Fruit fly (Drosophila melanogaster): ENCODE measurements around the gene OXA1L.
A peak's percentile ranks its signal among the peaks of the same experiment; 100 is the strongest.

OXA1L gene

DNA sequence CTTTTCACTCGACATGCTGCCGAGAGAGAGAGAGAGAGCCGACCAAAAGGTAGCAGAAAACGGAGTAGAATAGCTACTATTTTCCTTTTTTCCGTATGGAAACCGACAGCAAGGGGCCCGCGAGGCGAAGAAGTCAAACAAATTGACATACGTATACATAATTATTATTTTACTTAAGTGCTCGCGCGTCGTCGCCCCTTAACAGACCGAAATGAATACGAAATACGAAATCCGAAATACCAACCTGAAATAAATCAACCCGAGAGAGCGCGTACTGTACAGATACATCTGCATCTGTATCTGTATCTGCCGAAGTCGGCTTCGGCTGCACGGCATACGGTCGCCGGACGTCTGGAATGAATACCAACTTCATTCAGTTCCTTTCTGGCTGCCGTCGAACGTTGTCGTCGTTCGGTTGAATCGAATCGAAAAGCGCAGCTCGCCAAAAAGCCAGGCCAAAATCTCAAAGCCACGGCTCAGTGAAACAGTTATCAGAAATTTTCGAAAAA lies 28.7 kb downstream of the OXA1L start (continued):
- TF ChIP-seq CG9817 (tag; optimal IDR thresholded peaks at IDR 0.05) = no peak
- 0 out of 2 replicates have a peak, but pooled peaks have one; percentile 38 for TF ChIP-seq stc (GFP tag; IDR thresholded peaks at IDR 0.05)
- TF ChIP-seq chinmo (GFP tag; IDR thresholded peaks at IDR 0.05; ENCODE audit: partially characterized antibody) = peak; percentile 98
- peak; percentile 41; the same call in 1 of the 3 replicates for TF ChIP-seq dysf (GFP tag; IDR thresholded peaks at IDR 0.05)
- peak; percentile 10 to 25 for TF ChIP-seq bsh (GFP tag; optimal IDR thresholded peaks at IDR 0.05)
- no peak for TF ChIP-seq crc (GFP tag; optimal IDR thresholded peaks at IDR 0.05)
- no peak for TF ChIP-seq dan (GFP tag; IDR thresholded peaks at IDR 0.05)
- TF ChIP-seq mirr (GFP tag; optimal IDR thresholded peaks at IDR 0.05) = peak; percentile 83
- peak; percentile 6 for TF ChIP-seq Camta (GFP tag; optimal IDR thresholded peaks at IDR 0.05)
- TF ChIP-seq wek (GFP tag; optimal IDR thresholded peaks at IDR 0.05) = no peak
- TF ChIP-seq sd (tag; optimal IDR thresholded peaks at IDR 0.05) = peak; percentile 97
- no peak for TF ChIP-seq CG9609 (GFP tag; optimal IDR thresholded peaks at IDR 0.05)
- TF ChIP-seq CG14441 (GFP tag; IDR thresholded peaks at IDR 0.05) = 0 out of 2 replicates have a peak, but pooled peaks have one; percentile 8
- TF ChIP-seq CG10366 (GFP tag; IDR thresholded peaks at IDR 0.05) = no peak
- no peak for TF ChIP-seq insv (GFP tag; optimal IDR thresholded peaks at IDR 0.05)
- TF ChIP-seq CG15011 (GFP tag; optimal IDR thresholded peaks at IDR 0.05) = peak; percentile 19
- TF ChIP-seq Eip74EF (GFP tag; optimal IDR thresholded peaks at IDR 0.05) = no peak
- no peak for TF ChIP-seq gfzf (GFP tag; optimal IDR thresholded peaks at IDR 0.05)
- peak; percentile 21; the same call in 1 of the 2 replicates for TF ChIP-seq CG14014 (GFP tag; IDR thresholded peaks at IDR 0.05)
- TF ChIP-seq gce (GFP tag; IDR thresholded peaks at IDR 0.05) = peak; percentile 69; the same call in 1 of the 3 replicates
- peak; percentile 76 for TF ChIP-seq ash1 (GFP tag; optimal IDR thresholded peaks at IDR 0.05)
- no peak for TF ChIP-seq tup (GFP tag; optimal IDR thresholded peaks at IDR 0.05)
- peak; percentile 43 for TF ChIP-seq Fer3 (tag; optimal IDR thresholded peaks at IDR 0.05)
- peak; percentile 22 for TF ChIP-seq pfk (GFP tag; optimal IDR thresholded peaks at IDR 0.05)
- TF ChIP-seq CG11456 (GFP tag; IDR thresholded peaks at IDR 0.05) = peak; percentile 63; the same call in 2 of the 3 replicates
- peak; percentile 87 for TF ChIP-seq nerfin-1 (tag; optimal IDR thresholded peaks at IDR 0.05)
- no peak for TF ChIP-seq CG10959 (GFP tag; IDR thresholded peaks at IDR 0.05)
- no peak for TF ChIP-seq Nf-YB (GFP tag; optimal IDR thresholded peaks at IDR 0.05)
- TF ChIP-seq pita (GFP tag; optimal IDR thresholded peaks at IDR 0.05) = no peak
- TF ChIP-seq lab (GFP tag; optimal IDR thresholded peaks at IDR 0.05) = peak; percentile 73
- peak; percentile 40 for TF ChIP-seq CG12659 (GFP tag; optimal IDR thresholded peaks at IDR 0.05)
- no peak for TF ChIP-seq dm (GFP tag; optimal IDR thresholded peaks at IDR 0.05)
- peak; percentile 41; the same call in 1 of the 2 replicates for TF ChIP-seq sob (GFP tag; IDR thresholded peaks at IDR 0.05)
- peak; percentile 27 for TF ChIP-seq NC2β (GFP tag; optimal IDR thresholded peaks at IDR 0.05)
- peak; percentile 90 for TF ChIP-seq sens (GFP tag)
- TF ChIP-seq tgo (GFP tag; IDR thresholded peaks at IDR 0.05) = peak; percentile 14; the same call in 1 of the 3 replicates
- TF ChIP-seq CG2116 (GFP tag; optimal IDR thresholded peaks at IDR 0.05) = peak; percentile 18
- TF ChIP-seq Bdp1 (GFP tag; optimal IDR thresholded peaks at IDR 0.05) = peak; percentile 29
- TF ChIP-seq Mes4 (GFP tag; optimal IDR thresholded peaks at IDR 0.05) = peak; percentile 30
- no peak for TF ChIP-seq zen2 (GFP tag; IDR thresholded peaks at IDR 0.05; ENCODE audit: partially characterized antibody)
- peak; percentile 41 for TF ChIP-seq D19A (tag; optimal IDR thresholded peaks at IDR 0.05)
- TF ChIP-seq CG10431 (GFP tag; optimal IDR thresholded peaks at IDR 0.05) = no peak
- TF ChIP-seq CG2712 (tag; optimal IDR thresholded peaks at IDR 0.05) = peak; percentile 52
- no peak for TF ChIP-seq da (GFP tag; optimal IDR thresholded peaks at IDR 0.05)
- TF ChIP-seq CG14710 (tag; optimal IDR thresholded peaks at IDR 0.05) = no peak
- TF ChIP-seq br (optimal IDR thresholded peaks at IDR 0.05) = no peak
- peak; percentile 28 to 32 for TF ChIP-seq Pdp1 (GFP tag; optimal IDR thresholded peaks at IDR 0.05)
- no peak for TF ChIP-seq klu (GFP tag; IDR thresholded peaks at IDR 0.05)
- TF ChIP-seq Ptx1 (GFP tag; IDR thresholded peaks at IDR 0.05) = 0 out of 2 replicates have a peak, but pooled peaks have one; percentile 17
- peak; percentile 64 for TF ChIP-seq NFAT (GFP tag; IDR thresholded peaks at IDR 0.05)
